Fruit fly (Drosophila melanogaster) whole organism, embryonic: ENCODE measurements around the gene TTLL4B.

ENCODE experiments used
- Asciz ChIP-seq: fragments of 200-800 bp; sonication (Bioruptor generic); optimal IDR thresholded peaks from 2 replicates; lab custom pipeline; 2017; ENCODE audit warnings: missing biosample characterization, mild to moderate bottlenecking, missing genetic modification characterization, missing genetic modification reagents
- Atf3 ChIP-seq: fragments of 200-800 bp; sonication (Bioruptor generic); optimal IDR thresholded peaks from 3 replicates; lab custom pipeline; 2016; ENCODE audit warnings: missing biosample characterization, missing genetic modification characterization
- B-H2 ChIP-seq: fragments of 200-800 bp; sonication (Bioruptor generic); optimal IDR thresholded peaks from 2 replicates; lab custom pipeline; 2018; ENCODE audit warnings: missing biosample characterization, mild to moderate bottlenecking, missing genetic modification characterization
- Bteb2 ChIP-seq: fragments of 200-800 bp; sonication (Bioruptor generic); optimal IDR thresholded peaks from 2 replicates; lab custom pipeline; 2016; ENCODE audit warnings: missing biosample characterization, missing genetic modification characterization
- C15 ChIP-seq: fragments of 200-800 bp; sonication (Bioruptor generic); IDR thresholded peaks from 3 replicates; pipeline ENCODE4 v1.3.6; 2022; ENCODE audit warnings: missing biosample characterization, missing genetic modification characterization
- CG10959 ChIP-seq: fragments of 200-800 bp; sonication (Bioruptor generic); IDR thresholded peaks from 2 replicates; pipeline ENCODE4 v1.3.6; 2022; ENCODE audit warnings: missing biosample characterization, missing genetic modification characterization
- CG11696 ChIP-seq: fragments of 200-800 bp; sonication (Bioruptor generic); IDR thresholded peaks from 2 replicates; pipeline ENCODE4 v1.3.6; 2022; ENCODE audit warnings: missing biosample characterization, missing genetic modification characterization
- CG12071 ChIP-seq: fragments of 200-800 bp; sonication (Bioruptor generic); optimal IDR thresholded peaks from 3 replicates; lab custom pipeline; 2018; ENCODE audit warnings: missing biosample characterization, mild to moderate bottlenecking, missing genetic modification characterization
- CG12155 ChIP-seq: fragments of 200-800 bp; sonication (Bioruptor generic); optimal IDR thresholded peaks from 3 replicates; lab custom pipeline; 2016; ENCODE audit warnings: missing biosample characterization, missing genetic modification characterization
- CG12299 ChIP-seq: fragments of 200-800 bp; sonication (Bioruptor generic); optimal IDR thresholded peaks from 2 replicates; lab custom pipeline; 2018; ENCODE audit warnings: missing biosample characterization, mild to moderate bottlenecking, missing genetic modification characterization
- CG12391 ChIP-seq: fragments of 200-800 bp; sonication (Bioruptor generic); optimal IDR thresholded peaks from 3 replicates; lab custom pipeline; 2018; ENCODE audit warnings: missing biosample characterization, mild to moderate bottlenecking, missing genetic modification characterization, moderate library complexity
- CG12659 ChIP-seq: fragments of 200-800 bp; sonication (Bioruptor generic); optimal IDR thresholded peaks from 3 replicates; lab custom pipeline; 2017; ENCODE audit warnings: mild to moderate bottlenecking, missing biosample characterization, missing genetic modification reagents, missing genetic modification characterization
- CG14050 ChIP-seq: fragments of 200-800 bp; sonication (Bioruptor generic); IDR thresholded peaks from 3 replicates; pipeline ENCODE4 v1.3.6; 2022; ENCODE audit warnings: missing biosample characterization, missing genetic modification characterization
- CG14965 ChIP-seq: fragments of 200-800 bp; sonication (Bioruptor generic); optimal IDR thresholded peaks from 2 replicates; lab custom pipeline; 2016; ENCODE audit warnings: missing biosample characterization, missing genetic modification characterization, borderline replicate concordance
- CG1529 ChIP-seq: fragments of 200-800 bp; sonication (Bioruptor generic); optimal IDR thresholded peaks from 3 replicates; lab custom pipeline; 2018; ENCODE audit warnings: missing biosample characterization, missing genetic modification characterization
- CG32767 ChIP-seq: fragments of 200-800 bp; sonication (Bioruptor generic); IDR thresholded peaks from 2 replicates; pipeline ENCODE4 v1.3.6; 2022; ENCODE audit warnings: missing biosample characterization, missing genetic modification characterization
- CG34224 ChIP-seq: fragments of 200-800 bp; sonication (Bioruptor generic); IDR thresholded peaks from 3 replicates; pipeline ENCODE4 v1.3.6; 2022; ENCODE audit warnings: missing biosample characterization, missing genetic modification characterization; ENCODE audit not compliant: partially characterized antibody
- CG3847 ChIP-seq: fragments of 200-800 bp; sonication (Bioruptor generic); IDR thresholded peaks from 2 replicates; pipeline ENCODE4 v1.3.6; 2022; ENCODE audit warnings: missing biosample characterization, missing genetic modification characterization
- CG4328 ChIP-seq: fragments of 200-800 bp; sonication (Bioruptor generic); optimal IDR thresholded peaks from 3 replicates; lab custom pipeline; 2017; ENCODE audit warnings: missing biosample characterization, missing genetic modification reagents, missing genetic modification characterization
- CG4820 ChIP-seq: fragments of 200-800 bp; sonication (Bioruptor generic); optimal IDR thresholded peaks from 3 replicates; lab custom pipeline; 2016; ENCODE audit warnings: missing biosample characterization, missing genetic modification characterization
- CG6791 ChIP-seq: fragments of 200-800 bp; sonication (Bioruptor generic); IDR thresholded peaks from 3 replicates; pipeline ENCODE4 v1.3.6; 2022; ENCODE audit warnings: missing biosample characterization, missing genetic modification characterization; ENCODE audit not compliant: partially characterized antibody
- CHES-1-like ChIP-seq: fragments of 200-800 bp; sonication (Bioruptor generic); optimal IDR thresholded peaks from 2 replicates; lab custom pipeline; 2016; ENCODE audit warnings: missing biosample characterization, missing genetic modification characterization
- Chrac-16 ChIP-seq: fragments of 200-800 bp; sonication (Bioruptor generic); optimal IDR thresholded peaks from 3 replicates; lab custom pipeline; 2016; ENCODE audit warnings: missing biosample characterization, missing genetic modification characterization
- CrebB ChIP-seq: fragments of 200-800 bp; sonication (Bioruptor generic); optimal IDR thresholded peaks from 3 replicates; lab custom pipeline; 2018; ENCODE audit warnings: missing biosample characterization, mild to moderate bottlenecking, missing genetic modification characterization
- ERR ChIP-seq: fragments of 200-800 bp; sonication (Bioruptor generic); optimal IDR thresholded peaks from 2 replicates; lab custom pipeline; 2016; ENCODE audit warnings: missing biosample characterization, missing genetic modification characterization
- Fer3 ChIP-seq: fragments of 200-800 bp; sonication (Bioruptor generic); optimal IDR thresholded peaks from 2 replicates; lab custom pipeline; 2018; ENCODE audit warnings: missing biosample characterization, mild to moderate bottlenecking, missing genetic modification characterization, moderate library complexity
- GATAe ChIP-seq: fragments of 200-800 bp; sonication (Bioruptor generic); conservative IDR thresholded peaks from 2 replicates; pipeline ENCODE4 v1.3.6; 2022; ENCODE audit warnings: missing biosample characterization, missing genetic modification characterization
- H15 ChIP-seq: fragments of 200-800 bp; sonication (Bioruptor generic); IDR thresholded peaks from 3 replicates; pipeline ENCODE4 v1.3.6; 2022; ENCODE audit warnings: missing biosample characterization, missing genetic modification characterization
- Hmx ChIP-seq: fragments of 200-800 bp; sonication (Bioruptor generic); optimal IDR thresholded peaks from 2 replicates; lab custom pipeline; 2016; ENCODE audit warnings: missing biosample characterization, missing genetic modification characterization
- Hsf ChIP-seq: fragments of 200-800 bp; sonication (Bioruptor generic); optimal IDR thresholded peaks from 3 replicates; lab custom pipeline; 2016; ENCODE audit warnings: missing biosample characterization, missing genetic modification characterization
- MTF-1 ChIP-seq: fragments of 200-800 bp; sonication (Bioruptor generic); optimal IDR thresholded peaks from 2 replicates; lab custom pipeline; 2018; ENCODE audit warnings: missing biosample characterization, mild to moderate bottlenecking, missing genetic modification characterization, borderline replicate concordance
- Mad ChIP-seq: fragments of 200-800 bp; sonication (Bioruptor generic); optimal IDR thresholded peaks from 2 replicates; lab custom pipeline; 2016; ENCODE audit warnings: missing biosample characterization, missing genetic modification characterization
- NFAT ChIP-seq: fragments of 200-800 bp; sonication (Bioruptor generic); IDR thresholded peaks from 2 replicates; pipeline ENCODE4 v1.3.6; 2022; ENCODE audit warnings: missing biosample characterization, missing genetic modification characterization
- Nf-YB ChIP-seq: fragments of 200-800 bp; sonication (Bioruptor generic); optimal IDR thresholded peaks from 3 replicates; lab custom pipeline; 2019; ENCODE audit warnings: missing biosample characterization, mild to moderate bottlenecking, missing genetic modification characterization, moderate library complexity
- PHDP ChIP-seq: fragments of 200-800 bp; sonication (Bioruptor generic); optimal IDR thresholded peaks from 3 replicates; lab custom pipeline; 2018; ENCODE audit warnings: missing biosample characterization, mild to moderate bottlenecking, missing genetic modification characterization, moderate library complexity
- Scr ChIP-seq: fragments of 200-800 bp; sonication (Bioruptor generic); IDR thresholded peaks from 2 replicates; pipeline ENCODE4 v1.3.6; 2022; ENCODE audit warnings: missing biosample characterization, missing genetic modification characterization; ENCODE audit not compliant: partially characterized antibody
- Sin3A ChIP-seq: fragments of >200 bp; optimal IDR thresholded peaks from 2 replicates; lab custom pipeline; 2018
- Tbp ChIP-seq: fragments of >200 bp; optimal IDR thresholded peaks from 2 replicates; lab custom pipeline; 2018; ENCODE audit warnings: missing biosample characterization, missing genetic modification characterization
- cg ChIP-seq: fragments of 200-800 bp; sonication (Bioruptor generic); optimal IDR thresholded peaks from 3 replicates; lab custom pipeline; 2019; ENCODE audit warnings: missing biosample characterization, mild to moderate bottlenecking, missing genetic modification characterization, moderate library complexity
- chn ChIP-seq: fragments of 200-800 bp; sonication (Bioruptor generic); optimal IDR thresholded peaks from 2 replicates; lab custom pipeline; 2016; ENCODE audit warnings: missing biosample characterization, missing genetic modification characterization
- ci ChIP-seq: fragments of 200-800 bp; sonication (Bioruptor generic); IDR thresholded peaks from 3 replicates; pipeline ENCODE4 v1.3.6; 2022; ENCODE audit warnings: missing biosample characterization, missing genetic modification characterization
- disco-r ChIP-seq: fragments of 200-800 bp; sonication (Bioruptor generic); optimal IDR thresholded peaks from 2 replicates; lab custom pipeline; 2016; ENCODE audit warnings: missing biosample characterization, missing genetic modification characterization
- gce ChIP-seq: fragments of 200-800 bp; sonication (Bioruptor generic); IDR thresholded peaks from 3 replicates; pipeline ENCODE4 v1.3.6; 2022; ENCODE audit warnings: missing biosample characterization, missing genetic modification characterization
- h ChIP-seq: fragments of >200 bp; optimal IDR thresholded peaks from 2 replicates; lab custom pipeline; 2017
- knrl ChIP-seq: fragments of 200-800 bp; sonication (Bioruptor generic); IDR thresholded peaks from 3 replicates; pipeline ENCODE4 v1.3.6; 2022; ENCODE audit warnings: missing biosample characterization, missing genetic modification characterization; ENCODE audit not compliant: partially characterized antibody
- lbe ChIP-seq: fragments of 200-800 bp; sonication (Bioruptor generic); optimal IDR thresholded peaks from 2 replicates; lab custom pipeline; 2016; ENCODE audit warnings: missing biosample characterization, mild to moderate bottlenecking, missing genetic modification characterization
- luna ChIP-seq: fragments of 200-800 bp; sonication (Bioruptor generic); optimal IDR thresholded peaks from 2 replicates; lab custom pipeline; 2016; ENCODE audit warnings: missing biosample characterization, missing genetic modification characterization
- ro ChIP-seq: fragments of 200-800 bp; sonication (Bioruptor generic); IDR thresholded peaks from 2 replicates; pipeline ENCODE4 v1.3.6; 2022; ENCODE audit warnings: missing biosample characterization, missing genetic modification characterization
- trem ChIP-seq: fragments of 200-800 bp; optimal IDR thresholded peaks from 3 replicates; lab custom pipeline; 2019; ENCODE audit warnings: missing biosample characterization, mild to moderate bottlenecking, missing genetic modification characterization, moderate library complexity
- vnd ChIP-seq: fragments of 200-800 bp; sonication (Bioruptor generic); IDR thresholded peaks from 3 replicates; pipeline ENCODE4 v1.3.6; 2022; ENCODE audit warnings: missing biosample characterization, missing genetic modification characterization; ENCODE audit not compliant: partially characterized antibody
- wor ChIP-seq: fragments of 200-800 bp; sonication (Bioruptor generic); IDR thresholded peaks from 2 replicates; pipeline ENCODE4 v1.3.6; 2022; ENCODE audit warnings: missing biosample characterization, missing genetic modification characterization
- zen2 ChIP-seq: fragments of 200-800 bp; sonication (Bioruptor generic); IDR thresholded peaks from 3 replicates; pipeline ENCODE4 v1.3.6; 2022; ENCODE audit warnings: missing biosample characterization, missing genetic modification characterization; ENCODE audit not compliant: partially characterized antibody
- zfh1 ChIP-seq: fragments of 200-800 bp; sonication (Bioruptor generic); IDR thresholded peaks from 3 replicates; pipeline ENCODE4 v1.3.6; 2022; ENCODE audit warnings: missing biosample characterization, missing genetic modification characterization

The TTLL4B gene

dm6 chr2L:3852120-3852519 lies 10.3 kb upstream of the TTLL4B start (continued):
- TF ChIP-seq CG1529 (GFP tag; lab: Kevin White, UChicago): peak; percentile 20
- peak; percentile 58 for TF ChIP-seq CG12391 (tag; lab: Kevin White, UChicago)
- TF ChIP-seq vnd: no peak
- TF ChIP-seq CG14050: no peak
- TF ChIP-seq CG6791 (GFP tag; lab: Robert Waterston, UW): no peak
- TF ChIP-seq lbe (GFP tag; lab: Kevin White, UChicago): no peak
- TF ChIP-seq chn (GFP tag; lab: Kevin White, UChicago): peak; percentile 20
- TF ChIP-seq GATAe (GFP tag; lab: Robert Waterston, UW): no peak
- no peak for TF ChIP-seq CG12155
- TF ChIP-seq CrebB (tag; lab: Kevin White, UChicago): no peak
- no peak for TF ChIP-seq CG12659
- no peak for TF ChIP-seq Hmx
- TF ChIP-seq PHDP (tag; lab: Kevin White, UChicago): peak; percentile 9
- no peak for TF ChIP-seq disco-r (GFP tag; lab: Kevin White, UChicago)
- TF ChIP-seq CG34224: no peak
- no peak for TF ChIP-seq cg
- TF ChIP-seq knrl (GFP tag; lab: Robert Waterston, UW): no peak
- TF ChIP-seq Fer3 (tag; lab: Kevin White, UChicago): no peak
- TF ChIP-seq B-H2 (GFP tag; lab: Kevin White, UChicago): no peak
- TF ChIP-seq zen2: no peak
- TF ChIP-seq luna (GFP tag; lab: Kevin White, UChicago): no peak
- TF ChIP-seq CG3847: no peak
- no peak for TF ChIP-seq CHES-1-like
- TF ChIP-seq Chrac-16 (GFP tag; lab: Kevin White, UChicago): peak; percentile 24
- TF ChIP-seq MTF-1 (GFP tag; lab: Kevin White, UChicago): peak; percentile 9
- no peak for TF ChIP-seq CG11696 (GFP tag; lab: Robert Waterston, UW)
- no peak for TF ChIP-seq Sin3A (lab: Kevin White, UChicago)
- peak; percentile 34 for TF ChIP-seq Hsf (GFP tag; lab: Kevin White, UChicago)
- no peak for TF ChIP-seq CG4328 (GFP tag; lab: Kevin White, UChicago)
- no peak for TF ChIP-seq H15
- peak; percentile 50; the same call in 1 of the 3 replicates for TF ChIP-seq gce (GFP tag; lab: Robert Waterston, UW)
- no peak for TF ChIP-seq CG12299
- no peak for TF ChIP-seq CG32767 (GFP tag; lab: Robert Waterston, UW)
- TF ChIP-seq CG4820: peak; percentile 60
- TF ChIP-seq CG10959 (GFP tag; lab: Robert Waterston, UW): peak; percentile 43; the same call in 1 of the 2 replicates
- TF ChIP-seq ro (GFP tag; lab: Robert Waterston, UW): no peak
- TF ChIP-seq Mad (GFP tag; lab: Kevin White, UChicago): no peak
- peak; percentile 63; the same call in 1 of the 3 replicates for TF ChIP-seq ci (GFP tag; lab: Robert Waterston, UW)
- no peak for TF ChIP-seq Tbp (GFP tag; lab: Kevin White, UChicago)
- TF ChIP-seq zfh1 (GFP tag; lab: Robert Waterston, UW): peak; percentile 75
- TF ChIP-seq Asciz: no peak
- no peak for TF ChIP-seq C15 (GFP tag; lab: Robert Waterston, UW)
- TF ChIP-seq trem (tag; lab: Kevin White, UChicago): peak; percentile 39
- no peak for TF ChIP-seq CG12071 (GFP tag; lab: Kevin White, UChicago)
- TF ChIP-seq NFAT (GFP tag; lab: Robert Waterston, UW): no peak
- no peak for TF ChIP-seq CG14965 (GFP tag; lab: Kevin White, UChicago)
- TF ChIP-seq ERR (GFP tag; lab: Kevin White, UChicago): no peak
- no peak for TF ChIP-seq Nf-YB (GFP tag; lab: Kevin White, UChicago)
- TF ChIP-seq Bteb2 (GFP tag; lab: Kevin White, UChicago): no peak
- no peak for TF ChIP-seq wor (GFP tag; lab: Robert Waterston, UW)
- TF ChIP-seq Scr: no peak
- TF ChIP-seq h (lab: Kevin White, UChicago): no peak
- no peak for TF ChIP-seq Atf3 (GFP tag; lab: Kevin White, UChicago)
